Fruit fly (Drosophila melanogaster) whole organism: ENCODE results near the gene RpL36A.

ENCODE experiments used
- CG8478 ChIP-seq: fragments of >200 bp; optimal IDR thresholded peaks from 2 replicates; lab custom pipeline; 2018; ENCODE audit warnings: inconsistent platforms
- Dll ChIP-seq: fragments of >200 bp; optimal IDR thresholded peaks from 2 replicates; lab custom pipeline; 2017
- EcR ChIP-seq, 2 experiments: fragments of >200 bp; optimal IDR thresholded peaks; 2 replicates each; lab custom pipeline; 2017; ENCODE audit warnings: missing biosample characterization in 2 of 2, missing genetic modification characterization in 2 of 2, missing genetic modification reagents in 2 of 2
- pan ChIP-seq: fragments of >200 bp; optimal IDR thresholded peaks from 2 replicates; lab custom pipeline; 2017
- usp ChIP-seq: fragments of >200 bp; optimal IDR thresholded peaks from 2 replicates; lab custom pipeline; 2017; ENCODE audit warnings: missing biosample characterization, missing genetic modification characterization, mixed read lengths

DNA sequence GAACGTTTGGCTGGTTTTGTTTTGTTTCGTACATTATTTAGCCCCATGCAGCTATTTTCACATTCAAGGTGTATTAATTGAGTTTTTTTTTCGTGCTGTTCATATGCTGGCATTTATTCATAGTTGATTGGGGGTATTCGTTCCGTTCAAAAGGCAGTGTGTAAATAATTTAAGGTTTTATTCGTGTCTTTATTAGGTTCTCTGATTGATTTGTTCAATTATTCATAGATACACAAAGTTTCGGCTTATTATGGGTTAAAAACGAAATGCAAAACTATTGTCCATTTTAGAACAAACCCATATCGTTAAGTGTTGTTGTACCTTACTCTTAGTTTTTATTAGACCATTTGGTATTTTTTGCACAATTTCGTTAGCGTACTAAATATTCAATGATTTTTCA is 48.7 kb upstream of the RpL36A start:
- TF ChIP-seq EcR (GFP tag; optimal IDR thresholded peaks at IDR 0.05; lab: Kevin White, UChicago): no peak
- TF ChIP-seq pan (lab: Kevin White, UChicago): no peak
- TF ChIP-seq usp (GFP tag; lab: Kevin White, UChicago): no peak
- no peak for TF ChIP-seq CG8478 (lab: Kevin White, UChicago)
- TF ChIP-seq Dll (lab: Kevin White, UChicago): no peak
